Worm (Caenorhabditis elegans) whole organism, L1 larva: ENCODE data around the gene C18H2.5.

Experiments
- C16A3.4 ChIP-seq: fragments of 150-350 bp; optimal IDR thresholded peaks from 2 replicates; lab custom pipeline; 2014; ENCODE audit warnings: missing biosample characterization, missing genetic modification characterization
- aly-2 ChIP-seq: fragments of 150-350 bp; optimal IDR thresholded peaks from 2 replicates; lab custom pipeline; 2014; ENCODE audit warnings: missing biosample characterization, missing genetic modification characterization
- ceh-82 ChIP-seq, 3 experiments: fragments of 150-350 bp in 1 of 3; sonication (generic microtip) in 2 of 3; optimal IDR thresholded peaks; 2 replicates each; lab custom pipeline; 2014 to 2017; ENCODE audit warnings: missing biosample characterization in 3 of 3, missing genetic modification characterization in 3 of 3
- elt-2 ChIP-seq: sonication (generic microtip); optimal IDR thresholded peaks from 2 replicates; lab custom pipeline; 2016; ENCODE audit warnings: missing genetic modification characterization, mild to moderate bottlenecking, inconsistent platforms, missing compliant biosample characterization, missing genetic modification reagents
- lin-13 ChIP-seq: fragments of 150-350 bp; optimal IDR thresholded peaks from 2 replicates; lab custom pipeline; 2014; ENCODE audit warnings: missing biosample characterization, missing genetic modification reagents, missing genetic modification characterization
- lin-15B ChIP-seq: fragments of 150-350 bp; sonication (generic microtip); optimal IDR thresholded peaks from 3 replicates; lab custom pipeline; 2014; ENCODE audit warnings: missing biosample characterization, missing genetic modification characterization
- lir-3 ChIP-seq: sonication (generic microtip); optimal IDR thresholded peaks from 2 replicates; lab custom pipeline; 2016; ENCODE audit warnings: mild to moderate bottlenecking, missing genetic modification characterization, moderate library complexity, missing compliant biosample characterization; ENCODE audit not compliant: poor library complexity
- nhr-237 ChIP-seq: fragments of 150-350 bp; optimal IDR thresholded peaks from 2 replicates; lab custom pipeline; 2014; ENCODE audit warnings: missing biosample characterization, missing genetic modification characterization
- nhr-28 ChIP-seq: fragments of 150-350 bp; optimal IDR thresholded peaks from 2 replicates; lab custom pipeline; 2014; ENCODE audit warnings: missing biosample characterization, missing genetic modification characterization
- pqm-1 ChIP-seq: sonication (generic microtip); optimal IDR thresholded peaks from 3 replicates; lab custom pipeline; 2017; ENCODE audit warnings: missing biosample characterization, missing genetic modification characterization
- tlp-1 ChIP-seq: fragments of 150-350 bp; optimal IDR thresholded peaks from 2 replicates; lab custom pipeline; 2014; ENCODE audit warnings: missing biosample characterization, missing genetic modification characterization

- TF ChIP-seq lir-3 (tag; lab: Kevin White, UChicago): no peak
- TF ChIP-seq elt-2 (tag; lab: Kevin White, UChicago): no peak
- TF ChIP-seq lin-15B (tag; lab: Kevin White, UChicago): no peak
- TF ChIP-seq nhr-237 (tag; lab: Kevin White, UChicago): no peak
- TF ChIP-seq ceh-82 (tag; optimal IDR thresholded peaks at IDR 0.05; lab: Kevin White, UChicago): no peak
- TF ChIP-seq tlp-1 (tag; lab: Kevin White, UChicago): no peak
- no peak for TF ChIP-seq aly-2 (tag; lab: Kevin White, UChicago)
- no peak for TF ChIP-seq pqm-1 (tag; lab: Kevin White, UChicago)
- TF ChIP-seq lin-13 (GFP tag; lab: Kevin White, UChicago): no peak
- TF ChIP-seq nhr-28 (tag; lab: Kevin White, UChicago): no peak
- no peak for TF ChIP-seq C16A3.4
Measured at ce11 chrIII:7743183-7743582, 49.0 kb upstream of the C18H2.5 start.
